Worm (Caenorhabditis elegans): ENCODE results near the gene ZK697.1.

- TF ChIP-seq egl-27 (tag; optimal IDR thresholded peaks at IDR 0.05) (no peak), ces-1 (GFP tag; optimal IDR thresholded peaks at IDR 0.05) (no peak), fos-1 (tag; optimal IDR thresholded peaks at IDR 0.05) (no peak), ceh-82 (tag; optimal IDR thresholded peaks at IDR 0.05) (no peak), zag-1 (tag; optimal IDR thresholded peaks at IDR 0.05) (no peak)
Observed at ce11 chrV:1794218-1794617, 41.6 kb downstream of the ZK697.1 start, which contains the start of gene F36H9.1.

Data from whole organism, L1 larva.